Fruit fly (Drosophila melanogaster) whole organism, embryonic: Measurements from ENCODE around the gene BORCS6.

Experiments
- Atf6 ChIP-seq: fragments of 200-800 bp; sonication (Bioruptor generic); IDR thresholded peaks from 2 replicates; pipeline ENCODE4 v1.3.6; 2022; ENCODE audit warnings: missing biosample characterization, missing genetic modification characterization
- Bdp1 ChIP-seq: fragments of 200-800 bp; sonication (Bioruptor generic); optimal IDR thresholded peaks from 3 replicates; lab custom pipeline; 2016; ENCODE audit warnings: missing biosample characterization, missing genetic modification characterization
- BtbVII ChIP-seq: fragments of 200-800 bp; sonication (Bioruptor generic); optimal IDR thresholded peaks from 3 replicates; lab custom pipeline; 2017; ENCODE audit warnings: missing biosample characterization, mild to moderate bottlenecking, missing genetic modification characterization
- CG13296 ChIP-seq: fragments of 200-800 bp; sonication (Bioruptor generic); optimal IDR thresholded peaks from 3 replicates; lab custom pipeline; 2018; ENCODE audit warnings: missing biosample characterization, mild to moderate bottlenecking, missing genetic modification characterization
- CG14441 ChIP-seq: fragments of 200-800 bp; sonication (Bioruptor generic); IDR thresholded peaks from 2 replicates; pipeline ENCODE4 v1.3.6; 2022; ENCODE audit warnings: missing biosample characterization, missing genetic modification characterization
- CG16863 ChIP-seq: fragments of 200-800 bp; sonication (Bioruptor generic); optimal IDR thresholded peaks from 3 replicates; lab custom pipeline; 2016; ENCODE audit warnings: missing biosample characterization, missing genetic modification characterization
- CG18764 ChIP-seq: fragments of 200-800 bp; sonication (Bioruptor generic); optimal IDR thresholded peaks from 3 replicates; lab custom pipeline; 2016; ENCODE audit warnings: missing biosample characterization, missing genetic modification characterization
- CG2120 ChIP-seq: fragments of 200-800 bp; sonication (Bioruptor generic); optimal IDR thresholded peaks from 3 replicates; lab custom pipeline; 2016; ENCODE audit warnings: missing biosample characterization, missing genetic modification characterization
- CG2202 ChIP-seq: fragments of 200-800 bp; sonication (Bioruptor generic); optimal IDR thresholded peaks from 2 replicates; lab custom pipeline; 2018; ENCODE audit warnings: missing biosample characterization, mild to moderate bottlenecking, missing genetic modification characterization
- CG2712 ChIP-seq: fragments of 200-800 bp; optimal IDR thresholded peaks from 3 replicates; lab custom pipeline; 2019; ENCODE audit warnings: missing biosample characterization, mild to moderate bottlenecking, missing genetic modification characterization, moderate library complexity
- CG3847 ChIP-seq: fragments of 200-800 bp; sonication (Bioruptor generic); IDR thresholded peaks from 2 replicates; pipeline ENCODE4 v1.3.6; 2022; ENCODE audit warnings: missing biosample characterization, missing genetic modification characterization
- CG4617 ChIP-seq: fragments of 200-800 bp; sonication (Bioruptor generic); optimal IDR thresholded peaks from 3 replicates; lab custom pipeline; 2016; ENCODE audit warnings: missing biosample characterization, missing genetic modification characterization, borderline replicate concordance
- CG6813 ChIP-seq: fragments of 200-800 bp; sonication (Bioruptor generic); optimal IDR thresholded peaks from 2 replicates; lab custom pipeline; 2017; ENCODE audit warnings: missing biosample characterization, missing genetic modification characterization, mild to moderate bottlenecking, moderate library complexity, missing genetic modification reagents
- CG6854 ChIP-seq: fragments of 200-800 bp; sonication (Bioruptor generic); optimal IDR thresholded peaks from 3 replicates; lab custom pipeline; 2017; ENCODE audit warnings: missing biosample characterization, mild to moderate bottlenecking, missing genetic modification characterization
- CG7556 ChIP-seq: fragments of 200-800 bp; sonication (Bioruptor generic); optimal IDR thresholded peaks from 2 replicates; lab custom pipeline; 2017; ENCODE audit warnings: missing biosample characterization, mild to moderate bottlenecking, missing genetic modification characterization
- CG7786 ChIP-seq: fragments of 200-800 bp; sonication (Bioruptor generic); optimal IDR thresholded peaks from 2 replicates; lab custom pipeline; 2016; ENCODE audit warnings: missing biosample characterization, missing genetic modification characterization
- CG7839 ChIP-seq: fragments of 200-800 bp; sonication (Bioruptor generic); optimal IDR thresholded peaks from 3 replicates; lab custom pipeline; 2018; ENCODE audit warnings: missing biosample characterization, mild to moderate bottlenecking, missing genetic modification characterization, moderate library complexity
- CG8089 ChIP-seq: fragments of 200-800 bp; sonication (Bioruptor generic); optimal IDR thresholded peaks from 3 replicates; lab custom pipeline; 2016; ENCODE audit warnings: missing biosample characterization, missing genetic modification characterization
- CG9215 ChIP-seq: fragments of 200-800 bp; sonication (Bioruptor generic); IDR thresholded peaks from 2 replicates; pipeline ENCODE4 v1.3.6; 2022; ENCODE audit warnings: missing biosample characterization, missing genetic modification characterization
- CoRest ChIP-seq: fragments of 200-800 bp; sonication (Bioruptor generic); optimal IDR thresholded peaks from 3 replicates; lab custom pipeline; 2018; ENCODE audit warnings: missing biosample characterization, mild to moderate bottlenecking, missing genetic modification characterization, moderate library complexity
- Dbx ChIP-seq: fragments of 200-800 bp; sonication (Bioruptor generic); IDR thresholded peaks from 3 replicates; pipeline ENCODE4 v1.3.6; 2022; ENCODE audit warnings: missing biosample characterization, missing genetic modification characterization
- GATAe ChIP-seq: fragments of 200-800 bp; sonication (Bioruptor generic); conservative IDR thresholded peaks from 2 replicates; pipeline ENCODE4 v1.3.6; 2022; ENCODE audit warnings: missing biosample characterization, missing genetic modification characterization
- Hey ChIP-seq: fragments of 200-800 bp; sonication (Bioruptor generic); optimal IDR thresholded peaks from 3 replicates; lab custom pipeline; 2018; ENCODE audit warnings: missing biosample characterization, mild to moderate bottlenecking, missing genetic modification characterization
- Hmx ChIP-seq: fragments of 200-800 bp; sonication (Bioruptor generic); optimal IDR thresholded peaks from 2 replicates; lab custom pipeline; 2016; ENCODE audit warnings: missing biosample characterization, missing genetic modification characterization
- Med ChIP-seq: fragments of 200-800 bp; sonication (Bioruptor generic); peaks from one replicate; lab custom pipeline; 2016; ENCODE audit warnings: missing biosample characterization, missing genetic modification characterization, mild to moderate bottlenecking, inconsistent platforms, moderate library complexity
- Rx ChIP-seq: fragments of 200-800 bp; sonication (Bioruptor generic); IDR thresholded peaks from 2 replicates; pipeline ENCODE4 v1.3.6; 2022; ENCODE audit warnings: missing biosample characterization, missing genetic modification characterization
- Scr ChIP-seq: fragments of 200-800 bp; sonication (Bioruptor generic); IDR thresholded peaks from 2 replicates; pipeline ENCODE4 v1.3.6; 2022; ENCODE audit warnings: missing biosample characterization, missing genetic modification characterization; ENCODE audit not compliant: partially characterized antibody
- Xbp1 ChIP-seq: fragments of 200-800 bp; sonication (Bioruptor generic); optimal IDR thresholded peaks from 3 replicates; lab custom pipeline; 2016; ENCODE audit warnings: missing biosample characterization, mild to moderate bottlenecking, missing genetic modification characterization
- Xrp1 ChIP-seq: fragments of 200-800 bp; sonication (Bioruptor generic); IDR thresholded peaks from 2 replicates; pipeline ENCODE4 v1.3.6; 2022; ENCODE audit warnings: missing biosample characterization, missing genetic modification characterization
- cato ChIP-seq: fragments of 200-800 bp; sonication (Bioruptor generic); optimal IDR thresholded peaks from 2 replicates; lab custom pipeline; 2016; ENCODE audit warnings: missing biosample characterization, missing genetic modification characterization, borderline replicate concordance
- cg ChIP-seq: fragments of 200-800 bp; sonication (Bioruptor generic); optimal IDR thresholded peaks from 3 replicates; lab custom pipeline; 2019; ENCODE audit warnings: missing biosample characterization, mild to moderate bottlenecking, missing genetic modification characterization, moderate library complexity
- crc ChIP-seq: fragments of 200-800 bp; sonication (Bioruptor generic); optimal IDR thresholded peaks from 2 replicates; lab custom pipeline; 2016; ENCODE audit warnings: missing biosample characterization, missing genetic modification characterization
- crol ChIP-seq: fragments of 200-800 bp; sonication (Bioruptor generic); IDR thresholded peaks from 2 replicates; pipeline ENCODE4 v1.3.6; 2022; ENCODE audit warnings: missing biosample characterization, missing genetic modification characterization
- cwo ChIP-seq: fragments of 200-800 bp; sonication (Bioruptor generic); optimal IDR thresholded peaks from 3 replicates; lab custom pipeline; 2017; ENCODE audit warnings: missing biosample characterization, missing genetic modification characterization, mild to moderate bottlenecking, moderate library complexity, missing genetic modification reagents
- dysf ChIP-seq: fragments of 200-800 bp; sonication (Bioruptor generic); IDR thresholded peaks from 3 replicates; pipeline ENCODE4 v1.3.6; 2022; ENCODE audit warnings: missing biosample characterization, missing genetic modification characterization
- fd102C ChIP-seq: fragments of 200-800 bp; sonication (Bioruptor generic); optimal IDR thresholded peaks from 2 replicates; lab custom pipeline; 2018; ENCODE audit warnings: missing biosample characterization, mild to moderate bottlenecking, missing genetic modification characterization, moderate library complexity
- fd3F ChIP-seq: fragments of 200-800 bp; sonication (Bioruptor generic); optimal IDR thresholded peaks from 2 replicates; lab custom pipeline; 2018; ENCODE audit warnings: missing biosample characterization, mild to moderate bottlenecking, missing genetic modification characterization, moderate library complexity
- fu2 ChIP-seq: fragments of 200-800 bp; sonication (Bioruptor generic); optimal IDR thresholded peaks from 2 replicates; lab custom pipeline; 2016; ENCODE audit warnings: missing biosample characterization, missing genetic modification characterization
- gce ChIP-seq: fragments of 200-800 bp; sonication (Bioruptor generic); IDR thresholded peaks from 3 replicates; pipeline ENCODE4 v1.3.6; 2022; ENCODE audit warnings: missing biosample characterization, missing genetic modification characterization
- gcm2 ChIP-seq: fragments of 200-800 bp; sonication (Bioruptor generic); optimal IDR thresholded peaks from 2 replicates; lab custom pipeline; 2016; ENCODE audit warnings: missing biosample characterization, missing genetic modification characterization
- jigr1 ChIP-seq: fragments of 200-800 bp; sonication (Bioruptor generic); IDR thresholded peaks from 3 replicates; pipeline ENCODE4 v1.3.6; 2022; ENCODE audit warnings: missing biosample characterization, missing genetic modification characterization
- lilli ChIP-seq: fragments of 200-800 bp; sonication (Bioruptor generic); optimal IDR thresholded peaks from 3 replicates; lab custom pipeline; 2016; ENCODE audit warnings: missing biosample characterization, missing genetic modification characterization
- luna ChIP-seq: fragments of 200-800 bp; sonication (Bioruptor generic); optimal IDR thresholded peaks from 2 replicates; lab custom pipeline; 2016; ENCODE audit warnings: missing biosample characterization, missing genetic modification characterization
- nerfin-2 ChIP-seq: fragments of 200-800 bp; sonication (Bioruptor generic); IDR thresholded peaks from 2 replicates; pipeline ENCODE4 v1.3.6; 2022; ENCODE audit warnings: missing biosample characterization, missing genetic modification characterization; ENCODE audit not compliant: partially characterized antibody
- so ChIP-seq: fragments of 200-800 bp; sonication (Bioruptor generic); IDR thresholded peaks from 3 replicates; pipeline ENCODE4 v1.3.6; 2022; ENCODE audit warnings: missing biosample characterization, missing genetic modification characterization
- sob ChIP-seq: fragments of 200-800 bp; sonication (Bioruptor generic); IDR thresholded peaks from 2 replicates; pipeline ENCODE4 v1.3.6; 2022; ENCODE audit warnings: missing biosample characterization, missing genetic modification characterization
- stc ChIP-seq: fragments of 200-800 bp; sonication (Bioruptor generic); IDR thresholded peaks from 2 replicates; pipeline ENCODE4 v1.3.6; 2022; ENCODE audit warnings: missing biosample characterization, missing genetic modification characterization
- tll ChIP-seq, 2 experiments: fragments of 200-800 bp in 1 of 2; fragments of >200 bp in 1 of 2; sonication (Bioruptor generic) in 1 of 2; optimal IDR thresholded peaks; 2 replicates each; lab custom pipeline; 2017 to 2019; ENCODE audit warnings: missing biosample characterization in 2 of 2, missing genetic modification characterization in 2 of 2, mild to moderate bottlenecking in 1 of 2, moderate library complexity in 1 of 2
- unpg ChIP-seq: fragments of 200-800 bp; sonication (Bioruptor generic); optimal IDR thresholded peaks from 3 replicates; lab custom pipeline; 2018; ENCODE audit warnings: missing biosample characterization, mild to moderate bottlenecking, missing genetic modification characterization, moderate library complexity
- wdn ChIP-seq: fragments of 200-800 bp; sonication (Bioruptor generic); IDR thresholded peaks from 2 replicates; pipeline ENCODE4 v1.3.6; 2022; ENCODE audit warnings: missing biosample characterization, missing genetic modification characterization
- zfh1 ChIP-seq: fragments of 200-800 bp; sonication (Bioruptor generic); IDR thresholded peaks from 3 replicates; pipeline ENCODE4 v1.3.6; 2022; ENCODE audit warnings: missing biosample characterization, missing genetic modification characterization

BORCS6 gene

DNA sequence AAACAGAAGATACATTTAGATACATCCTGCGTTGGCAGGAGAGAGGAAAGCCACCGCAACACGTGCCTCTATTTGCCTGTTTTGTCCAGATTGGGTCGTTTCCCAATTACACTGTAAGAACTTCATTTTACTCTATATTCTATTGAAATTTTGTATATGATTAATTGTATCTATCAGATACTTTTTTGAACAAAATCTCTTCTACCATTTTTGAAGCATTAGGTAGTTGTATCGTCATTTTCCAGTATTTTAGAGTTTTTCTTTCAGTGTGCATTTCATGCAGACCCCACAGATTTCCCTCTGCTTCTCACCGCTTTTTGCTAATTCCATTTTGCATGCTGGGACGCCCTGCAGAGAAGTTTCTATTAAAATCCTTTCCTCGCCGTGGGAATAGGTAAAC lies 13.9 kb downstream of the BORCS6 start (continued):
- peak; percentile 58 for TF ChIP-seq unpg (GFP tag; lab: Kevin White, UChicago)
- TF ChIP-seq nerfin-2 (GFP tag; lab: Robert Waterston, UW) = no peak
- peak; percentile 71 for TF ChIP-seq Xrp1
- peak; percentile 49 for TF ChIP-seq CoRest (tag; lab: Kevin White, UChicago)
- 0 out of 2 replicates have a peak, but pooled peaks have one; percentile 35 for TF ChIP-seq wdn (GFP tag; lab: Robert Waterston, UW)
- TF ChIP-seq luna (GFP tag; lab: Kevin White, UChicago) = no peak
- TF ChIP-seq CG7839 (tag; lab: Kevin White, UChicago) = peak; percentile 70
- TF ChIP-seq dysf (GFP tag; lab: Robert Waterston, UW) = peak; percentile 76
- no peak for TF ChIP-seq BtbVII (GFP tag; lab: Kevin White, UChicago)
- peak; percentile 11 for TF ChIP-seq CG8089 (GFP tag; lab: Kevin White, UChicago)
- peak; percentile 65 for TF ChIP-seq CG2120 (GFP tag; lab: Kevin White, UChicago)
- TF ChIP-seq zfh1 = peak; percentile 60; the same call in 2 of the 3 replicates
- TF ChIP-seq fu2 (GFP tag; lab: Kevin White, UChicago) = no peak
- peak; percentile 1 for TF ChIP-seq Med
- peak; percentile 34 for TF ChIP-seq CG6813 (GFP tag; lab: Kevin White, UChicago)
- TF ChIP-seq cwo (GFP tag; lab: Kevin White, UChicago) = peak; percentile 63
- TF ChIP-seq fd102C (GFP tag; lab: Kevin White, UChicago) = no peak
- peak; percentile 51 for TF ChIP-seq Xbp1 (GFP tag; lab: Kevin White, UChicago)
- TF ChIP-seq sob (GFP tag; lab: Robert Waterston, UW) = peak; percentile 64
- TF ChIP-seq Atf6 (GFP tag; lab: Robert Waterston, UW) = peak; percentile 56
- TF ChIP-seq CG2202 (tag; lab: Kevin White, UChicago) = no peak
- no peak for TF ChIP-seq cg (GFP tag; lab: Kevin White, UChicago)
- 0 out of 2 replicates have a peak, but pooled peaks have one; percentile 23 for TF ChIP-seq Rx (GFP tag; lab: Robert Waterston, UW)
- no peak for TF ChIP-seq GATAe (GFP tag; lab: Robert Waterston, UW)
- TF ChIP-seq so (GFP tag; lab: Robert Waterston, UW) = peak; percentile 29; the same call in 1 of the 3 replicates
- no peak for TF ChIP-seq CG18764 (GFP tag; lab: Kevin White, UChicago)
- TF ChIP-seq tll (GFP tag; optimal IDR thresholded peaks at IDR 0.05; lab: Kevin White, UChicago) = no peak
- TF ChIP-seq gce (GFP tag; lab: Robert Waterston, UW) = no peak
- TF ChIP-seq CG13296 (GFP tag; lab: Kevin White, UChicago) = no peak
- no peak for TF ChIP-seq crol (GFP tag; lab: Robert Waterston, UW)
- peak; percentile 26 for TF ChIP-seq gcm2 (GFP tag; lab: Kevin White, UChicago)
- peak; percentile 41; the same call in 1 of the 2 replicates for TF ChIP-seq CG9215
- peak; percentile 6 for TF ChIP-seq cato
- TF ChIP-seq Dbx (GFP tag; lab: Robert Waterston, UW) = peak; percentile 71
- TF ChIP-seq Scr (GFP tag; lab: Robert Waterston, UW) = no peak
- TF ChIP-seq crc (GFP tag; lab: Kevin White, UChicago) = peak; percentile 4
- peak; percentile 62 for TF ChIP-seq CG2712 (tag; lab: Kevin White, UChicago)
- peak; percentile 37; the same call in 1 of the 2 replicates for TF ChIP-seq CG3847 (GFP tag; lab: Robert Waterston, UW)
- TF ChIP-seq CG6854 (GFP tag; lab: Kevin White, UChicago) = peak; percentile 21
- peak; percentile 12 for TF ChIP-seq CG16863 (GFP tag; lab: Kevin White, UChicago)
- TF ChIP-seq fd3F (GFP tag; lab: Kevin White, UChicago) = no peak
- TF ChIP-seq stc = peak; percentile 62
- peak; percentile 25 for TF ChIP-seq Hey (tag; lab: Kevin White, UChicago)
- TF ChIP-seq CG7556 (GFP tag; lab: Kevin White, UChicago) = peak; percentile 58
- TF ChIP-seq CG4617 (GFP tag; lab: Kevin White, UChicago) = no peak
- TF ChIP-seq Hmx = peak; percentile 13
- peak; percentile 42; the same call in 1 of the 2 replicates for TF ChIP-seq CG14441
- no peak for TF ChIP-seq Bdp1
- TF ChIP-seq CG7786 (GFP tag; lab: Kevin White, UChicago) = peak; percentile 35
- peak; percentile 58 for TF ChIP-seq lilli (GFP tag; lab: Kevin White, UChicago)
- no peak for TF ChIP-seq jigr1 (GFP tag; lab: Robert Waterston, UW)
